Fruit fly (Drosophila melanogaster) Kc167 (cell line): ENCODE measurements around the gene CG17834.

ENCODE experiments used
- Myc ChIP-seq: fragments of >200 bp; optimal IDR thresholded peaks from 2 replicates; lab custom pipeline; 2017; ENCODE audit warnings: missing external identifiers
- Sin3A ChIP-seq: fragments of >200 bp; optimal IDR thresholded peaks from 2 replicates; lab custom pipeline; 2018; ENCODE audit warnings: missing external identifiers
- h ChIP-seq: fragments of >200 bp; optimal IDR thresholded peaks from 3 replicates; lab custom pipeline; 2018; ENCODE audit warnings: missing external identifiers
- psq ChIP-seq: fragments of >200 bp; optimal IDR thresholded peaks from 2 replicates; lab custom pipeline; 2017; ENCODE audit warnings: missing external identifiers
- ttk ChIP-seq: sonication (Bioruptor generic); optimal IDR thresholded peaks from 2 replicates; lab custom pipeline; 2017; ENCODE audit warnings: missing external identifiers

dm6 chr2L:8522781-8523180 lies 6.2 kb upstream of the CG17834 start:
- TF ChIP-seq ttk (no peak), Sin3A (lab: Kevin White, UChicago) (no peak), h (no peak), Myc (lab: Kevin White, UChicago) (no peak), psq (no peak)
